Worm (Caenorhabditis elegans) whole organism, L4 larva: ENCODE measurements around the gene scl-9.

Experiments
- R02D3.7 ChIP-seq: fragments of 150-350 bp; sonication (generic microtip); optimal IDR thresholded peaks from 3 replicates; lab custom pipeline; 2014; ENCODE audit warnings: missing biosample characterization, missing genetic modification characterization
- ZK337.2 ChIP-seq: fragments of 200-800 bp; sonication (Bioruptor generic); IDR thresholded peaks from 2 replicates; pipeline ENCODE4 v1.3.6; 2022; ENCODE audit warnings: missing genetic modification reagents, missing genetic modification characterization, missing compliant biosample characterization
- ZK546.5 ChIP-seq, 2 experiments: sonication (generic microtip); optimal IDR thresholded peaks; 2 replicates each; lab custom pipeline; 2017; ENCODE audit warnings: missing biosample characterization in 2 of 2, missing genetic modification characterization in 2 of 2
- aha-1 ChIP-seq: fragments of 150-350 bp; peaks from one replicate; lab custom pipeline; 2014; ENCODE audit warnings: missing biosample characterization, missing genetic modification characterization
- arid-1 ChIP-seq: fragments of 200-800 bp; sonication (Bioruptor generic); conservative IDR thresholded peaks from 2 replicates; pipeline ENCODE4 v1.3.6; 2022; ENCODE audit warnings: missing genetic modification reagents, missing genetic modification characterization, missing compliant biosample characterization
- attf-4 ChIP-seq: sonication (generic microtip); optimal IDR thresholded peaks from 3 replicates; lab custom pipeline; 2017; ENCODE audit warnings: missing biosample characterization, missing genetic modification characterization
- ceh-20 ChIP-seq: fragments of 200-800 bp; sonication (Bioruptor generic); IDR thresholded peaks from 2 replicates; pipeline ENCODE4 v1.3.6; 2022; ENCODE audit warnings: missing genetic modification reagents, missing genetic modification characterization, missing compliant biosample characterization
- ceh-28 ChIP-seq: fragments of 150-350 bp; optimal IDR thresholded peaks from 2 replicates; lab custom pipeline; 2014; ENCODE audit warnings: missing biosample characterization, missing genetic modification reagents, missing genetic modification characterization
- ceh-62 ChIP-seq: sonication (generic microtip); optimal IDR thresholded peaks from 2 replicates; lab custom pipeline; 2017; ENCODE audit warnings: missing biosample characterization, missing genetic modification characterization
- cey-2 ChIP-seq: sonication (generic microtip); optimal IDR thresholded peaks from 3 replicates; lab custom pipeline; 2017; ENCODE audit warnings: missing genetic modification characterization, mild to moderate bottlenecking, missing compliant biosample characterization, antibody characterized with exemption, borderline replicate concordance; ENCODE audit not compliant: insufficient read depth
- daf-19 ChIP-seq: fragments of 200-800 bp; sonication (Bioruptor generic); conservative IDR thresholded peaks from 2 replicates; pipeline ENCODE4 v1.3.6; 2022; ENCODE audit warnings: missing genetic modification characterization, missing compliant biosample characterization
- dmd-6 ChIP-seq: fragments of 200-800 bp; sonication (Bioruptor generic); IDR thresholded peaks from 2 replicates; pipeline ENCODE4 v1.3.6; 2022; ENCODE audit warnings: missing genetic modification reagents, missing genetic modification characterization, missing compliant biosample characterization
- dmd-9 ChIP-seq: fragments of 200-800 bp; sonication (Bioruptor generic); IDR thresholded peaks from 2 replicates; pipeline ENCODE4 v1.3.6; 2022; ENCODE audit warnings: missing genetic modification reagents, missing genetic modification characterization, missing compliant biosample characterization
- dpl-1 ChIP-seq: fragments of 150-350 bp; optimal IDR thresholded peaks from 2 replicates; lab custom pipeline; 2014; ENCODE audit warnings: missing biosample characterization, missing genetic modification reagents, missing genetic modification characterization
- dve-1 ChIP-seq: sonication (generic microtip); optimal IDR thresholded peaks from 2 replicates; lab custom pipeline; 2017; ENCODE audit warnings: antibody characterized with exemption, mild to moderate bottlenecking, missing genetic modification characterization, missing compliant biosample characterization; ENCODE audit not compliant: insufficient read depth
- egl-27 ChIP-seq: sonication (generic microtip); optimal IDR thresholded peaks from 3 replicates; lab custom pipeline; 2017; ENCODE audit warnings: missing biosample characterization, missing genetic modification reagents, missing genetic modification characterization
- fos-1 ChIP-seq: fragments of 150-350 bp; optimal IDR thresholded peaks from 2 replicates; lab custom pipeline; 2014; ENCODE audit warnings: missing biosample characterization, missing genetic modification characterization
- gei-8 ChIP-seq: fragments of 200-800 bp; sonication (Bioruptor generic); optimal IDR thresholded peaks from 2 replicates; lab custom pipeline; 2018; ENCODE audit warnings: mild to moderate bottlenecking, missing genetic modification characterization, missing compliant biosample characterization
- hlh-30 ChIP-seq: sonication (generic microtip); optimal IDR thresholded peaks from 2 replicates; lab custom pipeline; 2017; ENCODE audit warnings: antibody characterized with exemption, mild to moderate bottlenecking, missing genetic modification characterization, missing compliant biosample characterization; ENCODE audit not compliant: insufficient read depth
- lim-7 ChIP-seq: fragments of 200-800 bp; sonication (Bioruptor generic); IDR thresholded peaks from 2 replicates; pipeline ENCODE4 v1.3.6; 2022; ENCODE audit warnings: missing genetic modification characterization, missing compliant biosample characterization
- lin-1 ChIP-seq: fragments of 200-800 bp; sonication (Bioruptor generic); IDR thresholded peaks from 2 replicates; pipeline ENCODE4 v1.3.6; 2022; ENCODE audit warnings: missing genetic modification reagents, missing genetic modification characterization, missing compliant biosample characterization
- lin-13 ChIP-seq: fragments of 150-350 bp; optimal IDR thresholded peaks from 2 replicates; lab custom pipeline; 2014; ENCODE audit warnings: missing biosample characterization, missing genetic modification reagents, missing genetic modification characterization
- lin-15B ChIP-seq: fragments of 150-350 bp; sonication (generic microtip); optimal IDR thresholded peaks from 3 replicates; lab custom pipeline; 2014; ENCODE audit warnings: missing biosample characterization, missing genetic modification characterization
- lin-38 ChIP-seq: fragments of 200-800 bp; sonication (Bioruptor generic); IDR thresholded peaks from 2 replicates; pipeline ENCODE4 v1.3.6; 2022; ENCODE audit warnings: missing genetic modification reagents, missing genetic modification characterization, missing compliant biosample characterization
- lin-39 ChIP-seq: fragments of 150-350 bp; optimal IDR thresholded peaks from 2 replicates; lab custom pipeline; 2014; ENCODE audit warnings: missing biosample characterization, missing genetic modification reagents, missing genetic modification characterization
- mep-1 ChIP-seq: fragments of 150-350 bp; sonication (generic microtip); optimal IDR thresholded peaks from 3 replicates; lab custom pipeline; 2014; ENCODE audit warnings: missing biosample characterization, missing genetic modification characterization
- mxl-3 ChIP-seq: fragments of 200-800 bp; sonication (Bioruptor generic); optimal IDR thresholded peaks from 2 replicates; lab custom pipeline; 2018; ENCODE audit warnings: mild to moderate bottlenecking, missing genetic modification characterization, missing compliant biosample characterization
- nhr-11 ChIP-seq: fragments of 150-350 bp; optimal IDR thresholded peaks from 2 replicates; lab custom pipeline; 2014; ENCODE audit warnings: missing biosample characterization, missing genetic modification characterization
- nhr-111 ChIP-seq: fragments of 200-800 bp; sonication (Bioruptor generic); optimal IDR thresholded peaks from 2 replicates; lab custom pipeline; 2018; ENCODE audit warnings: mild to moderate bottlenecking, missing genetic modification characterization, missing compliant biosample characterization
- nhr-25 ChIP-seq: sonication (generic microtip); optimal IDR thresholded peaks from 2 replicates; lab custom pipeline; 2017; ENCODE audit warnings: missing genetic modification characterization, mild to moderate bottlenecking, missing compliant biosample characterization, antibody characterized with exemption, moderate library complexity, borderline replicate concordance; ENCODE audit not compliant: insufficient read depth
- nhr-48 ChIP-seq: sonication (generic microtip); optimal IDR thresholded peaks from 2 replicates; lab custom pipeline; 2016; ENCODE audit warnings: mild to moderate bottlenecking, missing genetic modification characterization, missing compliant biosample characterization
- nhr-6 ChIP-seq: fragments of 150-350 bp; optimal IDR thresholded peaks from 2 replicates; lab custom pipeline; 2014; ENCODE audit warnings: missing biosample characterization, missing genetic modification characterization
- nhr-76 ChIP-seq: fragments of 150-350 bp; optimal IDR thresholded peaks from 2 replicates; lab custom pipeline; 2014; ENCODE audit warnings: missing biosample characterization, missing genetic modification characterization
- nhr-77 ChIP-seq: fragments of 150-350 bp; optimal IDR thresholded peaks from 2 replicates; lab custom pipeline; 2014; ENCODE audit warnings: missing biosample characterization, missing genetic modification characterization
- pha-4 ChIP-seq, 2 experiments: fragments of 150-350 bp in 1 of 2; fragments of 200-800 bp in 1 of 2; sonication (Bioruptor generic) in 1 of 2; IDR thresholded peaks in 1 of 2; optimal IDR thresholded peaks in 1 of 2; 2 replicates each; pipeline versions ENCODE4 v1.3.6 to Lab custom; 2014 to 2022; ENCODE audit warnings: missing genetic modification characterization in 2 of 2, missing genetic modification reagents in 2 of 2, missing biosample characterization in 1 of 2, missing compliant biosample characterization in 1 of 2
- saeg-2 ChIP-seq: fragments of 200-800 bp; sonication (Bioruptor generic); IDR thresholded peaks from 2 replicates; pipeline ENCODE4 v1.3.6; 2022; ENCODE audit warnings: missing genetic modification reagents, missing genetic modification characterization, missing compliant biosample characterization
- set-16 ChIP-seq: fragments of 200-800 bp; sonication (Bioruptor generic); IDR thresholded peaks from 2 replicates; pipeline ENCODE4 v1.3.6; 2022; ENCODE audit warnings: missing genetic modification reagents, missing genetic modification characterization, missing compliant biosample characterization
- skn-1 ChIP-seq: fragments of 150-350 bp; optimal IDR thresholded peaks from 2 replicates; lab custom pipeline; 2014; ENCODE audit warnings: missing biosample characterization, missing genetic modification characterization
- snpc-4 ChIP-seq: fragments of 150-350 bp; optimal IDR thresholded peaks from 2 replicates; lab custom pipeline; 2014; ENCODE audit warnings: missing biosample characterization, missing genetic modification characterization
- spr-1 ChIP-seq: sonication (generic microtip); optimal IDR thresholded peaks from 2 replicates; lab custom pipeline; 2016; ENCODE audit warnings: mild to moderate bottlenecking, missing genetic modification characterization, missing compliant biosample characterization
- tra-1 ChIP-seq: fragments of 200-800 bp; sonication (Bioruptor generic); IDR thresholded peaks from 2 replicates; pipeline ENCODE4 v1.3.6; 2022; ENCODE audit warnings: missing genetic modification reagents, missing genetic modification characterization, missing compliant biosample characterization
- unc-39 ChIP-seq: sonication (generic microtip); optimal IDR thresholded peaks from 2 replicates; lab custom pipeline; 2017; ENCODE audit warnings: missing biosample characterization, missing genetic modification characterization
- unc-62 ChIP-seq, 3 experiments: fragments of 150-350 bp in 1 of 3; sonication (generic microtip); optimal IDR thresholded peaks in 2 of 3; peaks in 1 of 3; 1 replicate in 1 of 3; 2 replicates in 2 of 3; lab custom pipeline; 2014 to 2017; ENCODE audit warnings: missing biosample characterization in 3 of 3, missing genetic modification characterization in 3 of 3, missing genetic modification reagents in 3 of 3, missing genotype in 1 of 3
- zag-1 ChIP-seq: fragments of 150-350 bp; optimal IDR thresholded peaks from 2 replicates; lab custom pipeline; 2014; ENCODE audit warnings: missing biosample characterization, missing genetic modification characterization
- zfp-2 ChIP-seq: sonication (generic microtip); optimal IDR thresholded peaks from 2 replicates; lab custom pipeline; 2016; ENCODE audit warnings: mild to moderate bottlenecking, missing genetic modification characterization, missing compliant biosample characterization
- zfp-3 ChIP-seq: fragments of 200-800 bp; sonication (Bioruptor generic); conservative IDR thresholded peaks from 2 replicates; pipeline ENCODE4 v1.3.6; 2022; ENCODE audit warnings: missing genetic modification reagents, missing genetic modification characterization, missing compliant biosample characterization
- zip-11 ChIP-seq: fragments of 200-800 bp; sonication (Bioruptor generic); IDR thresholded peaks from 2 replicates; pipeline ENCODE4 v1.3.6; 2022; ENCODE audit warnings: missing genetic modification characterization, missing compliant biosample characterization
- ztf-11 ChIP-seq: fragments of 150-350 bp; optimal IDR thresholded peaks from 2 replicates; lab custom pipeline; 2014; ENCODE audit warnings: missing biosample characterization, missing genetic modification characterization
- ztf-7 ChIP-seq: fragments of 150-350 bp; optimal IDR thresholded peaks from 2 replicates; lab custom pipeline; 2014; ENCODE audit warnings: missing biosample characterization, missing genetic modification characterization

scl-9 gene

DNA sequence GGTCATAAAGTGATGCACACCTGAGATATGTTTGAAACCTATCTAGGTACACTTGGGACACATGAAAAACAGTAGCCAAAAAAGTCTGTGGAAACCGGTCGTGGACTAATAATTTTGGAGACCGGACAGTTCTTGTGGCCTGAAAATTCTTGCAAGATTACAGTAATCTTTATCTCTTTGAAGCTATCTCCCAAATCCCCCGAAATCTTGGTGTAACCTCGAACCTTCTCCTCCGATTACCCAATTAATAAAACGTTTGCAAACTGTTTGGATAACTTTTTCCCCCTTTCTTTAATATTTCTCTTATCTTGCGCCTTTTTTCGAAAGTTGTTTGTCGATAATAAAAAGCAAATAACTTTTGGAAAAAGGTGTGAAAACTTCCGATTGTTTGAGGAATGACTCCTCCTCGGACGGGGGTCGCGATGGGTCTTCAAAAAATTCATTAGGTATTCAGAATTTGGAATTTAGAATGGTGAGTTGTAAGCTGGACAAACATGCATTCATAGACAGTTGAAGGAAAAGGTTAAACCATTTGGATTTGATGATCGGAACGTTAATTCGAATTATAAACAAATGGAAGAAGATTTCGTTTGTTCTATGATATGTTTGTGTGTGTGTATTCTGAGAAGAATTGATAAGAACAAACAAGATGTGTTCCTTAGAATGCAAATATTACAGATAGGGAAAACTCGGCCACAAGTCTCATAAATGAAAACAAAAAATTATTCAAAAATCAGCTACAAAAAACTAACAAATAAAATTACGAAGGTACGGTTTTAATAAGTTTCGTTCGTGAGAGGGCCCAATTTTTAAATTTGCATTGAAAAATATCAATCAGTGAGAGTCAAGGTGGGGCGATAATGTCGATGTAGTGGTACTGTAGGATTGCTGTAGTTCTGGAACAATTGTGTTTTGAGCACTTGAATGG, 36.2 kb downstream of the scl-9 start (continued):
- TF ChIP-seq pha-4 (GFP tag; IDR thresholded peaks at IDR 0.05; lab: Robert Waterston, UW): no peak
- TF ChIP-seq pha-4 (tag; optimal IDR thresholded peaks at IDR 0.05; lab: Kevin White, UChicago): no peak
- TF ChIP-seq egl-27 (tag; lab: Kevin White, UChicago): no peak
- no peak for TF ChIP-seq dpl-1 (GFP tag; lab: Kevin White, UChicago)
- peak; percentile 41; the same call in 1 of the 2 replicates for TF ChIP-seq ceh-20 (GFP tag; lab: Robert Waterston, UW)
- TF ChIP-seq zfp-2: no peak
- 0 out of 2 replicates have a peak, but pooled peaks have one; percentile 17 for TF ChIP-seq dmd-9 (GFP tag; lab: Robert Waterston, UW)
- TF ChIP-seq zag-1: no peak
- no peak for TF ChIP-seq R02D3.7 (tag; lab: Kevin White, UChicago)
- peak; percentile 1 for TF ChIP-seq nhr-48 (tag; lab: Kevin White, UChicago)
- TF ChIP-seq dmd-6: 0 out of 2 replicates have a peak, but pooled peaks have one; percentile 18
- peak; percentile 51; the same call in 1 of the 2 replicates for TF ChIP-seq zfp-3 (GFP tag; lab: Robert Waterston, UW)
- TF ChIP-seq nhr-111: no peak
- no peak for TF ChIP-seq set-16 (GFP tag; lab: Robert Waterston, UW)
- TF ChIP-seq arid-1 (GFP tag; lab: Robert Waterston, UW): no peak
- TF ChIP-seq mxl-3: no peak
- TF ChIP-seq ZK337.2 (GFP tag; lab: Robert Waterston, UW): no peak
- TF ChIP-seq gei-8: no peak
- TF ChIP-seq tra-1 (GFP tag; lab: Robert Waterston, UW): no peak
- TF ChIP-seq fos-1 (tag; lab: Kevin White, UChicago): no peak
- 0 out of 2 replicates have a peak, but pooled peaks have one; percentile 38 for TF ChIP-seq lim-7 (GFP tag; lab: Robert Waterston, UW)
- no peak for TF ChIP-seq hlh-30
- TF ChIP-seq lin-38 (GFP tag; lab: Robert Waterston, UW): no peak
- TF ChIP-seq unc-62 (GFP tag; optimal IDR thresholded peaks at IDR 0.05 in 1 of 2; lab: Kevin White, UChicago): peak in 1 of 2 experiments; percentile 86
- TF ChIP-seq unc-62 (tag; optimal IDR thresholded peaks at IDR 0.05; lab: Kevin White, UChicago): no peak
- no peak for TF ChIP-seq mep-1 (tag; lab: Kevin White, UChicago)
- no peak for TF ChIP-seq cey-2 (tag; lab: Kevin White, UChicago)
- no peak for TF ChIP-seq nhr-6 (tag; lab: Kevin White, UChicago)
- TF ChIP-seq unc-39: no peak
- no peak for TF ChIP-seq zip-11 (GFP tag; lab: Robert Waterston, UW)
- no peak for TF ChIP-seq ceh-62 (tag; lab: Kevin White, UChicago)
- TF ChIP-seq nhr-25: peak; percentile 81
- no peak for TF ChIP-seq ztf-7 (tag; lab: Kevin White, UChicago)
- TF ChIP-seq saeg-2 (GFP tag; lab: Robert Waterston, UW): no peak
- no peak for TF ChIP-seq lin-39
- no peak for TF ChIP-seq lin-13
- TF ChIP-seq dve-1 (tag; lab: Kevin White, UChicago): peak; percentile 39
- no peak for TF ChIP-seq ceh-28 (tag; lab: Kevin White, UChicago)
- TF ChIP-seq snpc-4: no peak
- TF ChIP-seq nhr-11: no peak
- TF ChIP-seq nhr-77 (tag; lab: Kevin White, UChicago): no peak
- TF ChIP-seq attf-4 (tag; lab: Kevin White, UChicago): no peak
- no peak for TF ChIP-seq ztf-11 (tag; lab: Kevin White, UChicago)
- TF ChIP-seq ZK546.5 (tag; optimal IDR thresholded peaks at IDR 0.05; lab: Kevin White, UChicago): no peak
- no peak for TF ChIP-seq nhr-76
- TF ChIP-seq skn-1 (tag; lab: Kevin White, UChicago): no peak
- no peak for TF ChIP-seq lin-1
- TF ChIP-seq daf-19: no peak
- no peak for TF ChIP-seq spr-1 (tag; lab: Kevin White, UChicago)
- TF ChIP-seq lin-15B (tag; lab: Kevin White, UChicago): no peak
- peak; percentile 85 for TF ChIP-seq aha-1
